Fruit fly (Drosophila melanogaster) S2 (cell line): Measurements from ENCODE around the gene Gagr.

Experiments used
- CG8478 ChIP-seq: fragments of >200 bp; optimal IDR thresholded peaks from 2 replicates; lab custom pipeline; 2018
- CTCF ChIP-seq, 2 experiments: fragments of >200 bp; optimal IDR thresholded peaks; 2 replicates each; lab custom pipeline; 2018

dm6 chr3L:16390793-16391192 lies 3.6 kb upstream of the Gagr start:
- TF ChIP-seq CG8478 (lab: Kevin White, UChicago), result no peak
- TF ChIP-seq CTCF (optimal IDR thresholded peaks at IDR 0.05; lab: Kevin White, UChicago), result no peak
